Fruit fly (Drosophila melanogaster) whole organism, adult: ENCODE results near the gene CG5390.
A peak's percentile ranks its signal among the peaks of the same experiment; 100 is the strongest.

ENCODE experiments used
- CG11617 ChIP-seq: fragments of 200-800 bp; sonication (Bioruptor generic); optimal IDR thresholded peaks from 2 replicates; lab custom pipeline; 2017; ENCODE audit warnings: mild to moderate bottlenecking, missing biosample characterization, missing genetic modification reagents, missing genetic modification characterization
- CG12768 ChIP-seq: fragments of 200-800 bp; sonication (Bioruptor generic); optimal IDR thresholded peaks from 2 replicates; lab custom pipeline; 2017; ENCODE audit warnings: missing biosample characterization, missing genetic modification characterization, mild to moderate bottlenecking, moderate library complexity, missing genetic modification reagents
- CG33017 ChIP-seq: fragments of 200-800 bp; sonication (Bioruptor generic); optimal IDR thresholded peaks from 2 replicates; lab custom pipeline; 2018; ENCODE audit warnings: missing biosample characterization, mild to moderate bottlenecking, missing genetic modification characterization, moderate library complexity
- CG5204 ChIP-seq: fragments of 200-800 bp; sonication (Bioruptor generic); optimal IDR thresholded peaks from 2 replicates; lab custom pipeline; 2016; ENCODE audit warnings: missing biosample characterization, missing genetic modification characterization
- CG7101 ChIP-seq: fragments of 200-800 bp; sonication (Bioruptor generic); optimal IDR thresholded peaks from 2 replicates; lab custom pipeline; 2018; ENCODE audit warnings: missing biosample characterization, mild to moderate bottlenecking, missing genetic modification characterization, moderate library complexity
- Crg-1 ChIP-seq: fragments of 200-800 bp; sonication (Bioruptor generic); optimal IDR thresholded peaks from 2 replicates; lab custom pipeline; 2016; ENCODE audit warnings: missing biosample characterization, missing genetic modification characterization
- kay ChIP-seq: fragments of 200-800 bp; sonication (Bioruptor generic); peaks from one replicate; lab custom pipeline; 2016; ENCODE audit warnings: missing biosample characterization, missing genetic modification characterization, borderline replicate concordance
- tj ChIP-seq: fragments of 200-800 bp; sonication (Bioruptor generic); optimal IDR thresholded peaks from 3 replicates; lab custom pipeline; 2017; ENCODE audit warnings: missing biosample characterization, mild to moderate bottlenecking, missing genetic modification characterization, moderate library complexity

- no peak for TF ChIP-seq Crg-1 (GFP tag; lab: Kevin White, UChicago)
- TF ChIP-seq kay (GFP tag; lab: Kevin White, UChicago), result peak; percentile 93
- no peak for TF ChIP-seq CG33017
- TF ChIP-seq CG5204, result no peak
- TF ChIP-seq CG11617 (GFP tag; lab: Kevin White, UChicago), result no peak
- no peak for TF ChIP-seq tj (GFP tag; lab: Kevin White, UChicago)
- no peak for TF ChIP-seq CG7101 (tag; lab: Kevin White, UChicago)
- no peak for TF ChIP-seq CG12768 (GFP tag; lab: Kevin White, UChicago)
These were observed 13.9 kb upstream of the CG5390 start for dm6 chr2L:10320174-10320775.
